Worm (Caenorhabditis elegans) whole organism, L1 larva: Measurements from ENCODE around the gene ZK353.9.

ENCODE experiments used
- aly-2 ChIP-seq: fragments of 150-350 bp; optimal IDR thresholded peaks from 2 replicates; lab custom pipeline; 2014; ENCODE audit warnings: missing biosample characterization, missing genetic modification characterization
- blmp-1 ChIP-seq: fragments of 150-350 bp; optimal IDR thresholded peaks from 2 replicates; lab custom pipeline; 2014; ENCODE audit warnings: missing biosample characterization, missing genetic modification characterization
- ces-1 ChIP-seq: fragments of 150-350 bp; optimal IDR thresholded peaks from 2 replicates; lab custom pipeline; 2014; ENCODE audit warnings: missing biosample characterization, missing genetic modification reagents, missing genetic modification characterization
- egl-13 ChIP-seq: sonication (generic microtip); optimal IDR thresholded peaks from 2 replicates; lab custom pipeline; 2016; ENCODE audit warnings: missing genotype, missing genetic modification reagents, missing genetic modification characterization, missing compliant biosample characterization
- elt-2 ChIP-seq: sonication (generic microtip); optimal IDR thresholded peaks from 2 replicates; lab custom pipeline; 2016; ENCODE audit warnings: missing genetic modification characterization, mild to moderate bottlenecking, inconsistent platforms, missing compliant biosample characterization, missing genetic modification reagents
- fkh-10 ChIP-seq: sonication (generic microtip); optimal IDR thresholded peaks from 2 replicates; lab custom pipeline; 2017; ENCODE audit warnings: missing biosample characterization, missing genetic modification reagents, missing genetic modification characterization
- jun-1 ChIP-seq: fragments of 150-350 bp; optimal IDR thresholded peaks from 2 replicates; lab custom pipeline; 2014; ENCODE audit warnings: missing biosample characterization, missing genetic modification reagents, missing genetic modification characterization
- lin-39 ChIP-seq: fragments of 150-350 bp; optimal IDR thresholded peaks from 2 replicates; lab custom pipeline; 2014; ENCODE audit warnings: missing biosample characterization, missing genetic modification reagents, missing genetic modification characterization
- lir-3 ChIP-seq: sonication (generic microtip); optimal IDR thresholded peaks from 2 replicates; lab custom pipeline; 2016; ENCODE audit warnings: mild to moderate bottlenecking, missing genetic modification characterization, moderate library complexity, missing compliant biosample characterization; ENCODE audit not compliant: poor library complexity
- nhr-11 ChIP-seq: fragments of 150-350 bp; optimal IDR thresholded peaks from 2 replicates; lab custom pipeline; 2014; ENCODE audit warnings: missing biosample characterization, missing genetic modification characterization
- nhr-77 ChIP-seq: fragments of 150-350 bp; optimal IDR thresholded peaks from 2 replicates; lab custom pipeline; 2014; ENCODE audit warnings: missing biosample characterization, missing genetic modification characterization
- pqm-1 ChIP-seq: sonication (generic microtip); optimal IDR thresholded peaks from 3 replicates; lab custom pipeline; 2017; ENCODE audit warnings: missing biosample characterization, missing genetic modification characterization
- snpc-4 ChIP-seq: fragments of 150-350 bp; optimal IDR thresholded peaks from 2 replicates; lab custom pipeline; 2014; ENCODE audit warnings: missing biosample characterization, missing genetic modification characterization
- xbp-1 ChIP-seq: sonication (generic microtip); optimal IDR thresholded peaks from 2 replicates; lab custom pipeline; 2016; ENCODE audit warnings: missing genetic modification characterization, missing compliant biosample characterization

- peak; percentile 64 for TF ChIP-seq snpc-4 (tag; lab: Kevin White, UChicago)
- no peak for TF ChIP-seq aly-2
- peak; percentile 99 for TF ChIP-seq xbp-1 (tag; lab: Kevin White, UChicago)
- TF ChIP-seq pqm-1 (tag; lab: Kevin White, UChicago): no peak
- TF ChIP-seq nhr-77 (tag; lab: Kevin White, UChicago): peak; percentile 89
- TF ChIP-seq lir-3: peak; percentile 75
- TF ChIP-seq blmp-1 (tag; lab: Kevin White, UChicago): peak; percentile 85
- no peak for TF ChIP-seq ces-1 (GFP tag; lab: Kevin White, UChicago)
- TF ChIP-seq egl-13 (tag; lab: Kevin White, UChicago): peak; percentile 92
- TF ChIP-seq nhr-11: peak; percentile 82
- TF ChIP-seq jun-1 (tag; lab: Kevin White, UChicago): peak; percentile 87
- TF ChIP-seq lin-39 (tag; lab: Kevin White, UChicago): peak; percentile 84
- TF ChIP-seq fkh-10 (GFP tag; lab: Kevin White, UChicago): peak; percentile 89
- TF ChIP-seq elt-2 (tag; lab: Kevin White, UChicago): peak; percentile 81
Observed at ce11 chrIII:8417192-8417967, 8.1 kb downstream of the ZK353.9 start.
